Fruit fly (Drosophila melanogaster) whole organism, embryonic: ENCODE data around the gene CG9372.

Experiments used
- CG10366 ChIP-seq: fragments of 200-800 bp; sonication (Bioruptor generic); IDR thresholded peaks from 2 replicates; pipeline ENCODE4 v1.3.6; 2022; ENCODE audit warnings: missing biosample characterization, missing genetic modification characterization
- CG11723 ChIP-seq: fragments of 200-800 bp; sonication (Bioruptor generic); optimal IDR thresholded peaks from 2 replicates; lab custom pipeline; 2017; ENCODE audit warnings: missing biosample characterization, mild to moderate bottlenecking, missing genetic modification characterization
- CG12219 ChIP-seq: fragments of 200-800 bp; sonication (Bioruptor generic); optimal IDR thresholded peaks from 3 replicates; lab custom pipeline; 2018; ENCODE audit warnings: missing biosample characterization, mild to moderate bottlenecking, missing genetic modification characterization
- CG13296 ChIP-seq: fragments of 200-800 bp; sonication (Bioruptor generic); optimal IDR thresholded peaks from 3 replicates; lab custom pipeline; 2018; ENCODE audit warnings: missing biosample characterization, mild to moderate bottlenecking, missing genetic modification characterization
- CG14710 ChIP-seq: fragments of 200-800 bp; sonication (Bioruptor generic); optimal IDR thresholded peaks from 3 replicates; lab custom pipeline; 2019; ENCODE audit warnings: missing biosample characterization, mild to moderate bottlenecking, missing genetic modification characterization, moderate library complexity
- CG15269 ChIP-seq: fragments of 200-800 bp; sonication (Bioruptor generic); optimal IDR thresholded peaks from 2 replicates; lab custom pipeline; 2018; ENCODE audit warnings: missing biosample characterization, mild to moderate bottlenecking, missing genetic modification characterization, moderate library complexity
- CG1529 ChIP-seq: fragments of 200-800 bp; sonication (Bioruptor generic); optimal IDR thresholded peaks from 3 replicates; lab custom pipeline; 2018; ENCODE audit warnings: missing biosample characterization, missing genetic modification characterization
- CG15514 ChIP-seq: fragments of 200-800 bp; sonication (Bioruptor generic); optimal IDR thresholded peaks from 3 replicates; lab custom pipeline; 2017; ENCODE audit warnings: missing biosample characterization, missing genetic modification characterization, mild to moderate bottlenecking, moderate library complexity, missing genetic modification reagents
- CG18476 ChIP-seq: fragments of 200-800 bp; sonication (Bioruptor generic); optimal IDR thresholded peaks from 2 replicates; lab custom pipeline; 2016; ENCODE audit warnings: missing biosample characterization, mild to moderate bottlenecking, missing genetic modification characterization
- CG2116 ChIP-seq: fragments of 200-800 bp; sonication (Bioruptor generic); optimal IDR thresholded peaks from 3 replicates; lab custom pipeline; 2018; ENCODE audit warnings: missing biosample characterization, mild to moderate bottlenecking, missing genetic modification characterization
- CG3065 ChIP-seq: fragments of 200-800 bp; sonication (Bioruptor generic); optimal IDR thresholded peaks from 2 replicates; lab custom pipeline; 2016; ENCODE audit warnings: missing biosample characterization, missing genetic modification characterization
- CG32532 ChIP-seq: fragments of 200-800 bp; sonication (Bioruptor generic); IDR thresholded peaks from 2 replicates; pipeline ENCODE4 v1.3.6; 2022; ENCODE audit warnings: missing biosample characterization, missing genetic modification characterization
- CG33557 ChIP-seq: fragments of 200-800 bp; sonication (Bioruptor generic); optimal IDR thresholded peaks from 2 replicates; lab custom pipeline; 2019; ENCODE audit warnings: missing biosample characterization, mild to moderate bottlenecking, missing genetic modification characterization, moderate library complexity
- CG42726 ChIP-seq: fragments of 200-800 bp; sonication (Bioruptor generic); IDR thresholded peaks from 2 replicates; pipeline ENCODE4 v1.3.6; 2022; ENCODE audit warnings: missing biosample characterization, missing genetic modification characterization; ENCODE audit not compliant: partially characterized antibody
- CG4424 ChIP-seq: fragments of 200-800 bp; sonication (Bioruptor generic); optimal IDR thresholded peaks from 3 replicates; lab custom pipeline; 2016; ENCODE audit warnings: missing biosample characterization, missing genetic modification characterization
- CG7839 ChIP-seq: fragments of 200-800 bp; sonication (Bioruptor generic); optimal IDR thresholded peaks from 3 replicates; lab custom pipeline; 2018; ENCODE audit warnings: missing biosample characterization, mild to moderate bottlenecking, missing genetic modification characterization, moderate library complexity
- CG8944 ChIP-seq: fragments of 200-800 bp; sonication (Bioruptor generic); optimal IDR thresholded peaks from 3 replicates; lab custom pipeline; 2016; ENCODE audit warnings: missing biosample characterization, missing genetic modification characterization
- CoRest ChIP-seq: fragments of 200-800 bp; sonication (Bioruptor generic); optimal IDR thresholded peaks from 3 replicates; lab custom pipeline; 2018; ENCODE audit warnings: missing biosample characterization, mild to moderate bottlenecking, missing genetic modification characterization, moderate library complexity
- E2f2 ChIP-seq: fragments of 200-800 bp; sonication (Bioruptor generic); IDR thresholded peaks from 2 replicates; pipeline ENCODE4 v1.3.6; 2022; ENCODE audit warnings: missing biosample characterization, missing genetic modification characterization
- Ets97D ChIP-seq: fragments of 200-800 bp; sonication (Bioruptor generic); optimal IDR thresholded peaks from 3 replicates; lab custom pipeline; 2016; ENCODE audit warnings: missing biosample characterization, missing genetic modification characterization
- HLH4C ChIP-seq: fragments of 200-800 bp; sonication (Bioruptor generic); IDR thresholded peaks from 3 replicates; pipeline ENCODE4 v1.3.6; 2022; ENCODE audit warnings: missing biosample characterization, missing genetic modification characterization; ENCODE audit not compliant: partially characterized antibody
- Hr51 ChIP-seq, 2 experiments: fragments of 200-800 bp; sonication (Bioruptor generic); optimal IDR thresholded peaks; 2 replicates in 1 of 2; 3 replicates in 1 of 2; lab custom pipeline; 2016 to 2018; ENCODE audit warnings: missing biosample characterization in 2 of 2, missing genetic modification characterization in 2 of 2, mild to moderate bottlenecking in 1 of 2, moderate library complexity in 1 of 2
- Med ChIP-seq: fragments of 200-800 bp; sonication (Bioruptor generic); peaks from one replicate; lab custom pipeline; 2016; ENCODE audit warnings: missing biosample characterization, missing genetic modification characterization, mild to moderate bottlenecking, inconsistent platforms, moderate library complexity
- NFAT ChIP-seq: fragments of 200-800 bp; sonication (Bioruptor generic); IDR thresholded peaks from 2 replicates; pipeline ENCODE4 v1.3.6; 2022; ENCODE audit warnings: missing biosample characterization, missing genetic modification characterization
- Sin3A ChIP-seq: fragments of >200 bp; optimal IDR thresholded peaks from 2 replicates; lab custom pipeline; 2018
- YL-1 ChIP-seq: fragments of 200-800 bp; sonication (Bioruptor generic); optimal IDR thresholded peaks from 3 replicates; lab custom pipeline; 2017; ENCODE audit warnings: missing biosample characterization, mild to moderate bottlenecking, missing genetic modification characterization
- ac ChIP-seq: fragments of 200-800 bp; sonication (Bioruptor generic); optimal IDR thresholded peaks from 3 replicates; lab custom pipeline; 2017; ENCODE audit warnings: missing biosample characterization, mild to moderate bottlenecking, missing genetic modification characterization
- al ChIP-seq: fragments of 200-800 bp; sonication (Bioruptor generic); IDR thresholded peaks from 2 replicates; pipeline ENCODE4 v1.3.6; 2022; ENCODE audit warnings: missing biosample characterization, missing genetic modification characterization
- crol ChIP-seq: fragments of 200-800 bp; sonication (Bioruptor generic); IDR thresholded peaks from 2 replicates; pipeline ENCODE4 v1.3.6; 2022; ENCODE audit warnings: missing biosample characterization, missing genetic modification characterization
- dm ChIP-seq: fragments of 200-800 bp; sonication (Bioruptor generic); optimal IDR thresholded peaks from 3 replicates; lab custom pipeline; 2016; ENCODE audit warnings: missing biosample characterization, missing genetic modification characterization
- ewg ChIP-seq: fragments of 200-800 bp; sonication (Bioruptor generic); optimal IDR thresholded peaks from 3 replicates; lab custom pipeline; 2017; ENCODE audit warnings: mild to moderate bottlenecking, missing biosample characterization, missing genetic modification reagents, missing genetic modification characterization
- fd102C ChIP-seq: fragments of 200-800 bp; sonication (Bioruptor generic); optimal IDR thresholded peaks from 2 replicates; lab custom pipeline; 2018; ENCODE audit warnings: missing biosample characterization, mild to moderate bottlenecking, missing genetic modification characterization, moderate library complexity
- gcm2 ChIP-seq: fragments of 200-800 bp; sonication (Bioruptor generic); optimal IDR thresholded peaks from 2 replicates; lab custom pipeline; 2016; ENCODE audit warnings: missing biosample characterization, missing genetic modification characterization
- ham ChIP-seq: fragments of 200-800 bp; sonication (Bioruptor generic); IDR thresholded peaks from 2 replicates; pipeline ENCODE4 v1.3.6; 2022; ENCODE audit warnings: missing biosample characterization, missing genetic modification characterization
- hth ChIP-seq: fragments of >200 bp; optimal IDR thresholded peaks from 2 replicates; lab custom pipeline; 2017; ENCODE audit warnings: inconsistent platforms
- lola ChIP-seq, 3 experiments: fragments of >200 bp in 2 of 3; fragments of 200-800 bp in 1 of 3; sonication (Bioruptor generic) in 1 of 3; optimal IDR thresholded peaks; 2 replicates each; lab custom pipeline; 2017 to 2019; ENCODE audit warnings: missing biosample characterization in 3 of 3, missing genetic modification characterization in 3 of 3, mild to moderate bottlenecking in 1 of 3, moderate library complexity in 1 of 3
- mirr ChIP-seq: fragments of 200-800 bp; sonication (Bioruptor generic); optimal IDR thresholded peaks from 3 replicates; lab custom pipeline; 2018; ENCODE audit warnings: missing biosample characterization, mild to moderate bottlenecking, missing genetic modification characterization
- nmo ChIP-seq: fragments of 200-800 bp; sonication (Bioruptor generic); optimal IDR thresholded peaks from 2 replicates; lab custom pipeline; 2018; ENCODE audit warnings: missing biosample characterization, mild to moderate bottlenecking, missing genetic modification characterization, moderate library complexity
- onecut ChIP-seq: fragments of 200-800 bp; sonication (Bioruptor generic); IDR thresholded peaks from 2 replicates; pipeline ENCODE4 v1.3.6; 2022; ENCODE audit warnings: missing biosample characterization, missing genetic modification characterization
- pan ChIP-seq, 4 experiments: fragments of >200 bp in 3 of 4; fragments of 200-800 bp in 1 of 4; sonication (Bioruptor generic) in 1 of 4; optimal IDR thresholded peaks in 3 of 4; IDR thresholded peaks in 1 of 4; 2 replicates each; pipeline versions ENCODE4 v1.3.6 to Lab custom; 2017 to 2022; ENCODE audit warnings: missing biosample characterization in 2 of 4, missing genetic modification characterization in 2 of 4, mixed read lengths in 1 of 4
- pfk ChIP-seq: fragments of 200-800 bp; sonication (Bioruptor generic); optimal IDR thresholded peaks from 2 replicates; lab custom pipeline; 2018; ENCODE audit warnings: missing biosample characterization, mild to moderate bottlenecking, missing genetic modification characterization, moderate library complexity
- pho ChIP-seq: fragments of 200-800 bp; sonication (Bioruptor generic); optimal IDR thresholded peaks from 2 replicates; lab custom pipeline; 2016; ENCODE audit warnings: missing biosample characterization, missing genetic modification characterization
- ranshi ChIP-seq: fragments of 200-800 bp; sonication (Bioruptor generic); IDR thresholded peaks from 2 replicates; pipeline ENCODE4 v1.3.6; 2022; ENCODE audit warnings: missing biosample characterization, missing genetic modification characterization
- schlank ChIP-seq: fragments of 200-800 bp; sonication (Bioruptor generic); optimal IDR thresholded peaks from 2 replicates; lab custom pipeline; 2018; ENCODE audit warnings: missing biosample characterization, mild to moderate bottlenecking, missing genetic modification characterization
- slp2 ChIP-seq: fragments of 200-800 bp; sonication (Bioruptor generic); optimal IDR thresholded peaks from 2 replicates; lab custom pipeline; 2016; ENCODE audit warnings: missing biosample characterization, missing genetic modification characterization
- sqz ChIP-seq: fragments of 200-800 bp; sonication (Bioruptor generic); optimal IDR thresholded peaks from 3 replicates; lab custom pipeline; 2018; ENCODE audit warnings: missing biosample characterization, mild to moderate bottlenecking, missing genetic modification characterization
- trem ChIP-seq: fragments of 200-800 bp; optimal IDR thresholded peaks from 3 replicates; lab custom pipeline; 2019; ENCODE audit warnings: missing biosample characterization, mild to moderate bottlenecking, missing genetic modification characterization, moderate library complexity
- tx ChIP-seq: fragments of 200-800 bp; sonication (Bioruptor generic); optimal IDR thresholded peaks from 2 replicates; lab custom pipeline; 2016; ENCODE audit warnings: missing biosample characterization, missing genetic modification characterization
- yki ChIP-seq: fragments of >200 bp; optimal IDR thresholded peaks from 3 replicates; lab custom pipeline; 2018
- zfh2 ChIP-seq: fragments of 200-800 bp; sonication (Bioruptor generic); optimal IDR thresholded peaks from 2 replicates; lab custom pipeline; 2016; ENCODE audit warnings: missing biosample characterization, missing genetic modification characterization

The CG9372 gene

DNA sequence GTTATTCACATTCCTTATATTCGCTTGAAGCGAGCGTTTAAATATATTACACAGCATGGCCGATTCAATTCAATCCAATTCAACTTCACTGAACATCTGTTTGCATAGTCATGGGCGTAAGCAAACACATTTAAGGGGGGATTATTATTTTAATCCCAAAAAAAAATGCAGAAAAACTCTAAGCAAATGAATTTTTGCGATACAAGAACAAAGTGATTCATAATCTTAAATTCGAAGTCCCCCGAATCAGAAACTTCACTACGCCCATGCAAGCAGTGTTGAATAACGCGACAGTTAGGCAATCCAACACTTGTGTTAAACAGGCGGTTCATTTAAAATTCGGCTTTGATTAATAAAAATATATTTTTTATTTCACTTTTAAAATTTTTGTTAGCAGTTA lies 15.6 kb upstream of the CG9372 start, which contains the start of gene CG14100 (continued):
- TF ChIP-seq onecut (GFP tag; lab: Robert Waterston, UW) (peak; percentile 100), CG2116 (GFP tag; lab: Kevin White, UChicago) (peak; percentile 95), slp2 (GFP tag; lab: Kevin White, UChicago) (peak; percentile 100), CoRest (tag; lab: Kevin White, UChicago) (peak; percentile 100), CG32532 (peak; percentile 100), gcm2 (GFP tag; lab: Kevin White, UChicago) (peak; percentile 100), NFAT (GFP tag; lab: Robert Waterston, UW) (peak; percentile 100), zfh2 (GFP tag; lab: Kevin White, UChicago) (peak; percentile 100), Med (GFP tag; lab: Kevin White, UChicago) (peak; percentile 100), crol (GFP tag; lab: Robert Waterston, UW) (peak; percentile 96), CG11723 (GFP tag; lab: Kevin White, UChicago) (peak; percentile 100), hth (lab: Kevin White, UChicago) (no peak), CG15269 (peak; percentile 100), ewg (GFP tag; lab: Kevin White, UChicago) (peak; percentile 100), pho (peak; percentile 100), HLH4C (no peak), ranshi (GFP tag; lab: Robert Waterston, UW) (peak; percentile 100), CG18476 (peak; percentile 100), CG13296 (peak; percentile 100), schlank (tag; lab: Kevin White, UChicago) (peak; percentile 100), CG33557 (GFP tag; lab: Kevin White, UChicago) (peak; percentile 100), mirr (GFP tag; lab: Kevin White, UChicago) (peak; percentile 100), CG3065 (peak; percentile 100), sqz (GFP tag; lab: Kevin White, UChicago) (peak; percentile 100), E2f2 (GFP tag; lab: Robert Waterston, UW) (peak; percentile 100), Sin3A (lab: Kevin White, UChicago) (peak; percentile 11), CG10366 (GFP tag; lab: Robert Waterston, UW) (peak; percentile 100), ac (GFP tag; lab: Kevin White, UChicago) (peak; percentile 100), CG1529 (GFP tag; lab: Kevin White, UChicago) (peak; percentile 100), CG8944 (GFP tag; lab: Kevin White, UChicago) (peak; percentile 100), trem (peak; percentile 97), ham (GFP tag; lab: Robert Waterston, UW) (peak; percentile 100), Hr51 (GFP tag; optimal IDR thresholded peaks at IDR 0.05; lab: Kevin White, UChicago) (peak; percentile 100), dm (GFP tag; lab: Kevin White, UChicago) (peak; percentile 100), fd102C (GFP tag; lab: Kevin White, UChicago) (peak; percentile 99), al (GFP tag; lab: Robert Waterston, UW) (peak; percentile 100), CG15514 (GFP tag; lab: Kevin White, UChicago) (peak; percentile 97), tx (GFP tag; lab: Kevin White, UChicago) (peak; percentile 100), lola (GFP tag; optimal IDR thresholded peaks at IDR 0.05; lab: Kevin White, UChicago) (peak in 1 of 3 experiments; percentile 100), Ets97D (GFP tag; lab: Kevin White, UChicago) (peak; percentile 98), CG12219 (GFP tag; lab: Kevin White, UChicago) (peak; percentile 100), yki (no peak), CG14710 (tag; lab: Kevin White, UChicago) (peak; percentile 99), CG7839 (tag; lab: Kevin White, UChicago) (peak; percentile 100), YL-1 (GFP tag; lab: Kevin White, UChicago) (peak; percentile 100), nmo (GFP tag; lab: Kevin White, UChicago) (peak; percentile 100), pfk (peak; percentile 91), pan (optimal IDR thresholded peaks at IDR 0.05; lab: Kevin White, UChicago) (no peak), pan (GFP tag; optimal IDR thresholded peaks at IDR 0.05 in 1 of 2, IDR thresholded peaks at IDR 0.05 in 1 of 2) (peak in 1 of 2 experiments; percentile 100), CG42726 (GFP tag; lab: Robert Waterston, UW) (peak; percentile 70; the same call in 1 of the 2 replicates), CG4424 (GFP tag; lab: Kevin White, UChicago) (peak; percentile 100)
